Worm (Caenorhabditis elegans) whole organism, L2 larva: Measurements from ENCODE around the gene F40A3.4.

Source experiments
- ama-1 ChIP-seq: fragments of 150-350 bp; optimal IDR thresholded peaks from 2 replicates; lab custom pipeline; 2018; ENCODE audit warnings: inconsistent platforms
- blmp-1 ChIP-seq: sonication (generic microtip); optimal IDR thresholded peaks from 2 replicates; lab custom pipeline; 2017; ENCODE audit warnings: missing genetic modification characterization, mild to moderate bottlenecking, missing compliant biosample characterization, antibody characterized with exemption, moderate library complexity; ENCODE audit not compliant: insufficient read depth
- ceh-82 ChIP-seq: fragments of 150-350 bp; optimal IDR thresholded peaks from 2 replicates; lab custom pipeline; 2014; ENCODE audit warnings: missing biosample characterization, missing genetic modification characterization
- dmd-4 ChIP-seq: sonication (generic microtip); optimal IDR thresholded peaks from 2 replicates; lab custom pipeline; 2017; ENCODE audit warnings: missing biosample characterization, missing genetic modification characterization
- elt-3 ChIP-seq: sonication (generic microtip); optimal IDR thresholded peaks from 2 replicates; lab custom pipeline; 2017; ENCODE audit warnings: missing biosample characterization, missing genetic modification characterization
- fos-1 ChIP-seq: fragments of 150-350 bp; optimal IDR thresholded peaks from 2 replicates; lab custom pipeline; 2014; ENCODE audit warnings: missing biosample characterization, missing genetic modification characterization
- lin-13 ChIP-seq: fragments of 150-350 bp; optimal IDR thresholded peaks from 2 replicates; lab custom pipeline; 2014; ENCODE audit warnings: missing biosample characterization, missing genetic modification reagents, missing genetic modification characterization
- lsy-2 ChIP-seq, 2 experiments: fragments of 150-350 bp in 1 of 2; sonication (generic microtip) in 1 of 2; optimal IDR thresholded peaks; 2 replicates each; lab custom pipeline; 2014 to 2017; ENCODE audit warnings: missing biosample characterization in 2 of 2, missing genetic modification characterization in 2 of 2
- mab-5 ChIP-seq: fragments of 150-350 bp; optimal IDR thresholded peaks from 2 replicates; lab custom pipeline; 2014; ENCODE audit warnings: missing biosample characterization, missing genetic modification characterization
- nhr-12 ChIP-seq: fragments of 150-350 bp; optimal IDR thresholded peaks from 2 replicates; lab custom pipeline; 2014; ENCODE audit warnings: missing biosample characterization, missing genetic modification characterization
- sem-4 ChIP-seq: fragments of 150-350 bp; optimal IDR thresholded peaks from 2 replicates; lab custom pipeline; 2014; ENCODE audit warnings: missing biosample characterization, missing genetic modification reagents, missing genetic modification characterization
- unc-39 ChIP-seq: fragments of 150-350 bp; optimal IDR thresholded peaks from 2 replicates; lab custom pipeline; 2014; ENCODE audit warnings: missing biosample characterization, missing genetic modification characterization
- unc-62 ChIP-seq: fragments of 150-350 bp; optimal IDR thresholded peaks from 2 replicates; lab custom pipeline; 2014; ENCODE audit warnings: missing biosample characterization, missing genetic modification reagents, missing genetic modification characterization
- ztf-4 ChIP-seq: fragments of 150-350 bp; optimal IDR thresholded peaks from 2 replicates; lab custom pipeline; 2014; ENCODE audit warnings: missing biosample characterization, missing genetic modification characterization

ce11 chrV:7836911-7837310 is 38.6 kb upstream of the F40A3.4 start, which contains the start of gene txt-5:
- TF ChIP-seq blmp-1 (tag; lab: Kevin White, UChicago) (no peak), sem-4 (tag; lab: Kevin White, UChicago) (no peak), ama-1 (lab: Kevin White, UChicago) (peak; percentile 26), dmd-4 (tag; lab: Kevin White, UChicago) (no peak), mab-5 (tag; lab: Kevin White, UChicago) (no peak), lsy-2 (tag; optimal IDR thresholded peaks at IDR 0.05; lab: Kevin White, UChicago) (no peak), fos-1 (tag; lab: Kevin White, UChicago) (peak; percentile 28), unc-62 (no peak), ztf-4 (tag; lab: Kevin White, UChicago) (no peak), lin-13 (GFP tag; lab: Kevin White, UChicago) (no peak), ceh-82 (tag; lab: Kevin White, UChicago) (no peak), unc-39 (tag; lab: Kevin White, UChicago) (no peak), nhr-12 (tag; lab: Kevin White, UChicago) (no peak), elt-3 (tag; lab: Kevin White, UChicago) (no peak)
